Worm (Caenorhabditis elegans) whole organism, L4 larva: ENCODE results near the gene srab-17.

Source experiments
- aha-1 ChIP-seq: fragments of 150-350 bp; peaks from one replicate; lab custom pipeline; 2014; ENCODE audit warnings: missing biosample characterization, missing genetic modification characterization
- ceh-82 ChIP-seq: sonication (generic microtip); optimal IDR thresholded peaks from 2 replicates; lab custom pipeline; 2017; ENCODE audit warnings: missing biosample characterization, missing genetic modification characterization
- hlh-30 ChIP-seq: sonication (generic microtip); optimal IDR thresholded peaks from 2 replicates; lab custom pipeline; 2017; ENCODE audit warnings: antibody characterized with exemption, mild to moderate bottlenecking, missing genetic modification characterization, missing compliant biosample characterization; ENCODE audit not compliant: insufficient read depth
- lim-7 ChIP-seq: fragments of 200-800 bp; sonication (Bioruptor generic); IDR thresholded peaks from 2 replicates; pipeline ENCODE4 v1.3.6; 2022; ENCODE audit warnings: missing genetic modification characterization, missing compliant biosample characterization
- mdt-29 ChIP-seq: fragments of 200-800 bp; sonication (Bioruptor generic); IDR thresholded peaks from 2 replicates; pipeline ENCODE4 v1.3.6; 2022; ENCODE audit warnings: missing genetic modification reagents, missing genetic modification characterization, missing compliant biosample characterization
- nhr-102 ChIP-seq: sonication (generic microtip); optimal IDR thresholded peaks from 2 replicates; lab custom pipeline; 2016; ENCODE audit warnings: mild to moderate bottlenecking, missing genetic modification characterization, moderate library complexity, missing compliant biosample characterization
- nhr-28 ChIP-seq: fragments of 150-350 bp; optimal IDR thresholded peaks from 2 replicates; lab custom pipeline; 2014; ENCODE audit warnings: missing biosample characterization, missing genetic modification characterization
- nhr-76 ChIP-seq: fragments of 150-350 bp; optimal IDR thresholded peaks from 2 replicates; lab custom pipeline; 2014; ENCODE audit warnings: missing biosample characterization, missing genetic modification characterization
- php-3 ChIP-seq: fragments of 200-800 bp; sonication (Bioruptor generic); IDR thresholded peaks from 2 replicates; pipeline ENCODE4 v1.3.6; 2022; ENCODE audit warnings: missing genetic modification reagents, missing genetic modification characterization, missing compliant biosample characterization
- pqm-1 ChIP-seq: sonication (generic microtip); optimal IDR thresholded peaks from 2 replicates; lab custom pipeline; 2017; ENCODE audit warnings: missing biosample characterization, missing genetic modification characterization
- spr-3 ChIP-seq: fragments of 200-800 bp; sonication (Bioruptor generic); optimal IDR thresholded peaks from 2 replicates; lab custom pipeline; 2018; ENCODE audit warnings: mild to moderate bottlenecking, missing genetic modification characterization, missing compliant biosample characterization
- zag-1 ChIP-seq: fragments of 150-350 bp; optimal IDR thresholded peaks from 2 replicates; lab custom pipeline; 2014; ENCODE audit warnings: missing biosample characterization, missing genetic modification characterization
- zfp-2 ChIP-seq: sonication (generic microtip); optimal IDR thresholded peaks from 2 replicates; lab custom pipeline; 2016; ENCODE audit warnings: mild to moderate bottlenecking, missing genetic modification characterization, missing compliant biosample characterization

- TF ChIP-seq nhr-28 (tag; lab: Kevin White, UChicago) (no peak), php-3 (GFP tag; lab: Robert Waterston, UW) (no peak), aha-1 (tag; lab: Kevin White, UChicago) (no peak), ceh-82 (tag; lab: Kevin White, UChicago) (no peak), pqm-1 (tag; lab: Kevin White, UChicago) (no peak), lim-7 (GFP tag; lab: Robert Waterston, UW) (no peak), zag-1 (tag; lab: Kevin White, UChicago) (no peak), zfp-2 (tag; lab: Kevin White, UChicago) (no peak), nhr-102 (tag; lab: Kevin White, UChicago) (no peak), nhr-76 (tag; lab: Kevin White, UChicago) (no peak), mdt-29 (GFP tag; lab: Robert Waterston, UW) (no peak), spr-3 (no peak), hlh-30 (no peak)
These were observed 30.5 kb downstream of the srab-17 start, which contains the start of gene srsx-21 for ce11 chrV:9837679-9838078.
